4 fruit fly cellular contexts compared by ENCODE assay signal in genomic region chr3L:15999358-16000005, dm6.
A peak's percentile ranks its signal among the peaks of the same experiment; 100 is the strongest.
TF ChIP-seq lines count a peak whose summit lies in the region.

No protein-coding gene starts in this region.

- no peak for TF ChIP-seq CTCF in whole organism, embryonic (GFP tag; optimal IDR thresholded peaks at IDR 0.05; lab: Kevin White, UChicago)

TF ChIP-seq in whole organism, embryonic, 481 proteins besides CTCF, POLR2A, EP300 and RAD21 (continues in another document):
- TF ChIP-seq row (GFP tag; IDR thresholded peaks at IDR 0.05; lab: Robert Waterston, UW) (peak; percentile 61; the same call in 2 of the 3 replicates), CG17186 (GFP tag; optimal IDR thresholded peaks at IDR 0.05; lab: Kevin White, UChicago) (no peak), CG13894 (tag; optimal IDR thresholded peaks at IDR 0.05; lab: Kevin White, UChicago) (peak; percentile 10), CG9797 (GFP tag; optimal IDR thresholded peaks at IDR 0.05; lab: Kevin White, UChicago) (no peak), CG12104 (GFP tag; optimal IDR thresholded peaks at IDR 0.05; lab: Kevin White, UChicago) (peak; percentile 3), CG8089 (GFP tag; optimal IDR thresholded peaks at IDR 0.05; lab: Kevin White, UChicago) (no peak), CG31365 (tag; optimal IDR thresholded peaks at IDR 0.05; lab: Kevin White, UChicago) (no peak), CkIIα-i1 (GFP tag; IDR thresholded peaks at IDR 0.05; lab: Robert Waterston, UW) (no peak), CG32532 (GFP tag; IDR thresholded peaks at IDR 0.05; lab: Robert Waterston, UW) (peak; percentile 64; the same call in 1 of the 2 replicates), CG13775 (GFP tag; optimal IDR thresholded peaks at IDR 0.05; lab: Kevin White, UChicago) (peak; percentile 9), grn (GFP tag; optimal IDR thresholded peaks at IDR 0.05; lab: Kevin White, UChicago) (peak; percentile 48), CG4360 (GFP tag; IDR thresholded peaks at IDR 0.05; lab: Robert Waterston, UW) (0 out of 2 replicates have a peak, but pooled peaks have one; percentile 19), Fer3 (tag; optimal IDR thresholded peaks at IDR 0.05; lab: Kevin White, UChicago) (peak; percentile 53), pzg (GFP tag; optimal IDR thresholded peaks at IDR 0.05; lab: Kevin White, UChicago) (no peak), CG12391 (tag; optimal IDR thresholded peaks at IDR 0.05; lab: Kevin White, UChicago) (peak; percentile 50), CG14965 (GFP tag; optimal IDR thresholded peaks at IDR 0.05; lab: Kevin White, UChicago; ENCODE audit: borderline replicate concordance) (no peak), sens (GFP tag; lab: Kevin White, UChicago) (peak; percentile 82), CG2199 (GFP tag; IDR thresholded peaks at IDR 0.05; lab: Robert Waterston, UW) (0 out of 3 replicates have a peak, but pooled peaks have one; percentile 24), CG4820 (GFP tag; optimal IDR thresholded peaks at IDR 0.05; lab: Kevin White, UChicago) (no peak), cg (GFP tag; optimal IDR thresholded peaks at IDR 0.05; lab: Kevin White, UChicago) (peak; percentile 14), PHDP (tag; optimal IDR thresholded peaks at IDR 0.05; lab: Kevin White, UChicago) (peak; percentile 63), crol (GFP tag; IDR thresholded peaks at IDR 0.05; lab: Robert Waterston, UW) (peak; percentile 50)

TF ChIP-seq in whole organism, prepupa, 60 proteins besides CTCF, POLR2A, EP300 and RAD21:
- TF ChIP-seq fkh (GFP tag; optimal IDR thresholded peaks at IDR 0.05; lab: Kevin White, UChicago) (peak; percentile 79), Met (GFP tag; optimal IDR thresholded peaks at IDR 0.05; lab: Kevin White, UChicago) (peak; percentile 32), fd59A (GFP tag; optimal IDR thresholded peaks at IDR 0.05; lab: Kevin White, UChicago) (no peak), esn (GFP tag; optimal IDR thresholded peaks at IDR 0.05; lab: Kevin White, UChicago) (peak; percentile 38), vri (GFP tag; optimal IDR thresholded peaks at IDR 0.05; lab: Kevin White, UChicago) (peak; percentile 76), salr (GFP tag; optimal IDR thresholded peaks at IDR 0.05; lab: Kevin White, UChicago) (no peak), CG8632 (GFP tag; optimal IDR thresholded peaks at IDR 0.05; lab: Kevin White, UChicago) (peak; percentile 37), Eip78C (GFP tag; lab: Kevin White, UChicago) (peak; percentile 69)

TF ChIP-seq in whole organism, pupa, 21 proteins besides CTCF, POLR2A, EP300 and RAD21:
- TF ChIP-seq CG8159 (tag; optimal IDR thresholded peaks at IDR 0.05; lab: Kevin White, UChicago) (no peak), CG17806 (tag; optimal IDR thresholded peaks at IDR 0.05; lab: Kevin White, UChicago) (peak; percentile 3)

TF ChIP-seq in whole organism, wandering third instar larva, 38 proteins besides CTCF, POLR2A, EP300 and RAD21:
- peak; percentile 15 for TF ChIP-seq rgr (GFP tag; optimal IDR thresholded peaks at IDR 0.05; lab: Kevin White, UChicago)
- TF ChIP-seq fru (GFP tag; optimal IDR thresholded peaks at IDR 0.05; lab: Kevin White, UChicago) = peak; percentile 26
- peak; percentile 37 for TF ChIP-seq psq (GFP tag; optimal IDR thresholded peaks at IDR 0.05; lab: Kevin White, UChicago)
- no peak for TF ChIP-seq Rel (GFP tag; optimal IDR thresholded peaks at IDR 0.05; lab: Kevin White, UChicago)
- TF ChIP-seq Rel (tag; optimal IDR thresholded peaks at IDR 0.05; lab: Kevin White, UChicago) = peak; percentile 90
- TF ChIP-seq N (GFP tag; optimal IDR thresholded peaks at IDR 0.05; lab: Kevin White, UChicago) = no peak

Comparison
In these comparisons a context has a peak if more than half of its experiments do, and no peak if none do; other contexts are left out.
1. Of the 7 proteins assayed by ChIP-seq in both whole organism, embryonic and whole organism, prepupa: peak only in whole organism, embryonic: Gug and Sox102F; only in whole organism, prepupa: none; in both: none; in neither: 5.